Worm (Caenorhabditis elegans) whole organism, L2 larva: ENCODE results near the gene C27D6.1.

Experiments
- C34F6.9 ChIP-seq: fragments of 150-350 bp; optimal IDR thresholded peaks from 2 replicates; lab custom pipeline; 2014; ENCODE audit warnings: missing biosample characterization, missing genetic modification characterization
- F13H6.1 ChIP-seq: sonication (generic microtip); optimal IDR thresholded peaks from 2 replicates; lab custom pipeline; 2016; ENCODE audit warnings: missing genetic modification characterization, missing compliant biosample characterization
- R02D3.7 ChIP-seq: fragments of 150-350 bp; optimal IDR thresholded peaks from 2 replicates; lab custom pipeline; 2014; ENCODE audit warnings: missing biosample characterization, missing genetic modification characterization
- Y55F3AM.14 ChIP-seq: fragments of 200-800 bp; sonication (Bioruptor generic); optimal IDR thresholded peaks from 2 replicates; lab custom pipeline; 2018; ENCODE audit warnings: mild to moderate bottlenecking, missing genetic modification characterization, missing compliant biosample characterization
- ZK546.5 ChIP-seq: sonication (generic microtip); optimal IDR thresholded peaks from 2 replicates; lab custom pipeline; 2017; ENCODE audit warnings: missing biosample characterization, missing genetic modification characterization
- alr-1 ChIP-seq: fragments of 150-350 bp; optimal IDR thresholded peaks from 2 replicates; lab custom pipeline; 2014; ENCODE audit warnings: missing biosample characterization, missing genetic modification characterization
- aly-2 ChIP-seq: fragments of 150-350 bp; optimal IDR thresholded peaks from 2 replicates; lab custom pipeline; 2014; ENCODE audit warnings: missing biosample characterization, missing genetic modification characterization
- ama-1 ChIP-seq: fragments of 150-350 bp; optimal IDR thresholded peaks from 2 replicates; lab custom pipeline; 2018; ENCODE audit warnings: inconsistent platforms
- blmp-1 ChIP-seq: sonication (generic microtip); optimal IDR thresholded peaks from 2 replicates; lab custom pipeline; 2017; ENCODE audit warnings: missing genetic modification characterization, mild to moderate bottlenecking, missing compliant biosample characterization, antibody characterized with exemption, moderate library complexity; ENCODE audit not compliant: insufficient read depth
- ceh-16 ChIP-seq: fragments of 150-350 bp; optimal IDR thresholded peaks from 2 replicates; lab custom pipeline; 2014; ENCODE audit warnings: missing biosample characterization, missing genetic modification characterization
- ceh-82 ChIP-seq: fragments of 150-350 bp; optimal IDR thresholded peaks from 2 replicates; lab custom pipeline; 2014; ENCODE audit warnings: missing biosample characterization, missing genetic modification characterization
- crh-2 ChIP-seq: sonication (generic microtip); optimal IDR thresholded peaks from 2 replicates; lab custom pipeline; 2017; ENCODE audit warnings: missing biosample characterization, missing genetic modification characterization
- dmd-4 ChIP-seq: sonication (generic microtip); optimal IDR thresholded peaks from 2 replicates; lab custom pipeline; 2017; ENCODE audit warnings: missing biosample characterization, missing genetic modification characterization
- egl-27 ChIP-seq: sonication (generic microtip); optimal IDR thresholded peaks from 3 replicates; lab custom pipeline; 2017; ENCODE audit warnings: missing biosample characterization, missing genetic modification reagents, missing genetic modification characterization
- elt-1 ChIP-seq: fragments of 150-350 bp; optimal IDR thresholded peaks from 2 replicates; lab custom pipeline; 2014; ENCODE audit warnings: missing biosample characterization, missing genetic modification characterization
- elt-3 ChIP-seq: sonication (generic microtip); optimal IDR thresholded peaks from 2 replicates; lab custom pipeline; 2017; ENCODE audit warnings: missing biosample characterization, missing genetic modification characterization
- fos-1 ChIP-seq: fragments of 150-350 bp; optimal IDR thresholded peaks from 2 replicates; lab custom pipeline; 2014; ENCODE audit warnings: missing biosample characterization, missing genetic modification characterization
- gmeb-1 ChIP-seq: fragments of 150-350 bp; optimal IDR thresholded peaks from 2 replicates; lab custom pipeline; 2014; ENCODE audit warnings: missing biosample characterization, missing genetic modification characterization
- lin-11 ChIP-seq: fragments of 150-350 bp; sonication (generic microtip); optimal IDR thresholded peaks from 2 replicates; lab custom pipeline; 2014; ENCODE audit warnings: missing biosample characterization, missing genetic modification characterization, inconsistent platforms, mixed read lengths
- lin-13 ChIP-seq: fragments of 150-350 bp; optimal IDR thresholded peaks from 2 replicates; lab custom pipeline; 2014; ENCODE audit warnings: missing biosample characterization, missing genetic modification reagents, missing genetic modification characterization
- lin-39 ChIP-seq: fragments of 150-350 bp; optimal IDR thresholded peaks from 2 replicates; lab custom pipeline; 2014; ENCODE audit warnings: missing biosample characterization, missing genetic modification reagents, missing genetic modification characterization
- lsy-2 ChIP-seq, 2 experiments: fragments of 150-350 bp in 1 of 2; sonication (generic microtip) in 1 of 2; optimal IDR thresholded peaks; 2 replicates each; lab custom pipeline; 2014 to 2017; ENCODE audit warnings: missing biosample characterization in 2 of 2, missing genetic modification characterization in 2 of 2
- mab-5 ChIP-seq: fragments of 150-350 bp; optimal IDR thresholded peaks from 2 replicates; lab custom pipeline; 2014; ENCODE audit warnings: missing biosample characterization, missing genetic modification characterization
- mbf-1 ChIP-seq: sonication (generic microtip); optimal IDR thresholded peaks from 2 replicates; lab custom pipeline; 2017; ENCODE audit warnings: missing biosample characterization, missing genetic modification characterization
- mdl-1 ChIP-seq, 2 experiments: fragments of 150-350 bp in 1 of 2; sonication (generic microtip) in 1 of 2; optimal IDR thresholded peaks; 2 replicates each; lab custom pipeline; 2017; ENCODE audit warnings: missing biosample characterization in 2 of 2, missing genetic modification characterization in 2 of 2
- nhr-10 ChIP-seq: sonication (generic microtip); optimal IDR thresholded peaks from 2 replicates; lab custom pipeline; 2017; ENCODE audit warnings: missing biosample characterization, missing genetic modification characterization
- nhr-11 ChIP-seq: fragments of 150-350 bp; optimal IDR thresholded peaks from 2 replicates; lab custom pipeline; 2014; ENCODE audit warnings: missing biosample characterization, missing genetic modification characterization
- nhr-12 ChIP-seq: fragments of 150-350 bp; optimal IDR thresholded peaks from 2 replicates; lab custom pipeline; 2014; ENCODE audit warnings: missing biosample characterization, missing genetic modification characterization
- nhr-129 ChIP-seq: fragments of 150-350 bp; optimal IDR thresholded peaks from 2 replicates; lab custom pipeline; 2014; ENCODE audit warnings: missing biosample characterization, missing genetic modification characterization
- nhr-21 ChIP-seq: fragments of 150-350 bp; optimal IDR thresholded peaks from 2 replicates; lab custom pipeline; 2014; ENCODE audit warnings: missing biosample characterization, missing genetic modification characterization
- nhr-23 ChIP-seq: fragments of 150-350 bp; optimal IDR thresholded peaks from 2 replicates; lab custom pipeline; 2014; ENCODE audit warnings: missing biosample characterization, missing genetic modification reagents, missing genetic modification characterization
- nhr-237 ChIP-seq: fragments of 150-350 bp; optimal IDR thresholded peaks from 2 replicates; lab custom pipeline; 2014; ENCODE audit warnings: missing biosample characterization, missing genetic modification characterization
- nhr-25 ChIP-seq: fragments of 150-350 bp; sonication (generic microtip); optimal IDR thresholded peaks from 3 replicates; lab custom pipeline; 2014; ENCODE audit warnings: missing biosample characterization, missing genetic modification characterization
- nhr-6 ChIP-seq: fragments of 150-350 bp; optimal IDR thresholded peaks from 2 replicates; lab custom pipeline; 2014; ENCODE audit warnings: missing biosample characterization, missing genetic modification characterization
- nhr-77 ChIP-seq: fragments of 150-350 bp; optimal IDR thresholded peaks from 2 replicates; lab custom pipeline; 2014; ENCODE audit warnings: missing biosample characterization, missing genetic modification characterization
- peb-1 ChIP-seq: fragments of 150-350 bp; optimal IDR thresholded peaks from 2 replicates; lab custom pipeline; 2014; ENCODE audit warnings: missing biosample characterization, missing genetic modification characterization
- sem-4 ChIP-seq: fragments of 150-350 bp; optimal IDR thresholded peaks from 2 replicates; lab custom pipeline; 2014; ENCODE audit warnings: missing biosample characterization, missing genetic modification reagents, missing genetic modification characterization
- skn-1 ChIP-seq: sonication (generic microtip); optimal IDR thresholded peaks from 2 replicates; lab custom pipeline; 2017; ENCODE audit warnings: missing biosample characterization, missing genetic modification characterization
- sma-3 ChIP-seq: sonication (generic microtip); optimal IDR thresholded peaks from 2 replicates; lab custom pipeline; 2016; ENCODE audit warnings: missing genetic modification reagents, missing genetic modification characterization, missing compliant biosample characterization
- sma-9 ChIP-seq, 2 experiments: fragments of 150-350 bp in 1 of 2; sonication (generic microtip) in 1 of 2; optimal IDR thresholded peaks; 2 replicates each; lab custom pipeline; 2014 to 2016; ENCODE audit warnings: missing genetic modification characterization in 2 of 2, mild to moderate bottlenecking in 1 of 2, missing biosample characterization in 1 of 2, missing compliant biosample characterization in 1 of 2, missing genetic modification reagents in 1 of 2, moderate library complexity in 1 of 2
- snpc-4 ChIP-seq: fragments of 150-350 bp; optimal IDR thresholded peaks from 2 replicates; lab custom pipeline; 2014; ENCODE audit warnings: missing biosample characterization, missing genetic modification characterization
- unc-39 ChIP-seq: fragments of 150-350 bp; optimal IDR thresholded peaks from 2 replicates; lab custom pipeline; 2014; ENCODE audit warnings: missing biosample characterization, missing genetic modification characterization
- unc-55 ChIP-seq: fragments of 150-350 bp; sonication (generic microtip); optimal IDR thresholded peaks from 3 replicates; lab custom pipeline; 2014; ENCODE audit warnings: missing biosample characterization, missing genetic modification reagents, missing genetic modification characterization
- unc-62 ChIP-seq: fragments of 150-350 bp; optimal IDR thresholded peaks from 2 replicates; lab custom pipeline; 2014; ENCODE audit warnings: missing biosample characterization, missing genetic modification reagents, missing genetic modification characterization
- zag-1 ChIP-seq: fragments of 150-350 bp; optimal IDR thresholded peaks from 2 replicates; lab custom pipeline; 2014; ENCODE audit warnings: missing biosample characterization, missing genetic modification characterization
- ztf-1 ChIP-seq: fragments of 200-800 bp; sonication (Bioruptor generic); conservative IDR thresholded peaks from 2 replicates; pipeline ENCODE4 v1.3.6; 2022; ENCODE audit warnings: missing genetic modification characterization, missing compliant biosample characterization
- ztf-11 ChIP-seq: sonication (generic microtip); optimal IDR thresholded peaks from 2 replicates; lab custom pipeline; 2017; ENCODE audit warnings: missing biosample characterization, missing genetic modification characterization
- ztf-4 ChIP-seq: fragments of 150-350 bp; optimal IDR thresholded peaks from 2 replicates; lab custom pipeline; 2014; ENCODE audit warnings: missing biosample characterization, missing genetic modification characterization

The C27D6.1 gene

ce11 chrII:5201922-5202562 is 29.5 kb downstream of the C27D6.1 start:
- TF ChIP-seq ceh-82 (tag; lab: Kevin White, UChicago) (no peak), nhr-77 (tag; lab: Kevin White, UChicago) (no peak), blmp-1 (no peak), lin-11 (tag; lab: Kevin White, UChicago) (no peak), skn-1 (tag; lab: Kevin White, UChicago) (peak; percentile 17), lin-39 (tag; lab: Kevin White, UChicago) (no peak), ama-1 (lab: Kevin White, UChicago) (no peak), C34F6.9 (tag; lab: Kevin White, UChicago) (no peak), alr-1 (tag; lab: Kevin White, UChicago) (no peak), elt-1 (tag; lab: Kevin White, UChicago) (no peak), ztf-11 (tag; lab: Kevin White, UChicago) (no peak), fos-1 (tag; lab: Kevin White, UChicago) (peak; percentile 81), nhr-10 (tag; lab: Kevin White, UChicago) (no peak), ceh-16 (no peak), nhr-129 (tag; lab: Kevin White, UChicago) (peak; percentile 15), sma-9 (GFP tag; optimal IDR thresholded peaks at IDR 0.05; lab: Kevin White, UChicago) (peak; percentile 32), sma-9 (tag; optimal IDR thresholded peaks at IDR 0.05; lab: Kevin White, UChicago) (no peak), F13H6.1 (tag; lab: Kevin White, UChicago) (peak; percentile 59), mab-5 (tag; lab: Kevin White, UChicago) (no peak), mbf-1 (tag; lab: Kevin White, UChicago) (no peak), aly-2 (tag; lab: Kevin White, UChicago) (no peak), sem-4 (tag; lab: Kevin White, UChicago) (no peak), ztf-4 (tag; lab: Kevin White, UChicago) (no peak), egl-27 (tag; lab: Kevin White, UChicago) (no peak), unc-55 (GFP tag; lab: Kevin White, UChicago) (no peak), mdl-1 (tag; optimal IDR thresholded peaks at IDR 0.05; lab: Kevin White, UChicago) (peak in 1 of 2 experiments; percentile 38), lin-13 (GFP tag; lab: Kevin White, UChicago) (no peak), nhr-237 (no peak), Y55F3AM.14 (GFP tag; lab: Kevin White, UChicago) (no peak), nhr-6 (no peak), peb-1 (tag; lab: Kevin White, UChicago) (no peak), zag-1 (tag; lab: Kevin White, UChicago) (no peak), snpc-4 (tag; lab: Kevin White, UChicago) (peak; percentile 19), nhr-21 (no peak), lsy-2 (tag; optimal IDR thresholded peaks at IDR 0.05; lab: Kevin White, UChicago) (peak in 1 of 2 experiments; percentile 6), unc-62 (GFP tag; lab: Kevin White, UChicago) (no peak), nhr-25 (tag; lab: Kevin White, UChicago) (no peak), ztf-1 (no peak), nhr-23 (tag; lab: Kevin White, UChicago) (no peak), elt-3 (no peak), unc-39 (no peak), nhr-11 (tag; lab: Kevin White, UChicago) (no peak), sma-3 (GFP tag; lab: Kevin White, UChicago) (peak; percentile 47), ZK546.5 (tag; lab: Kevin White, UChicago) (no peak), gmeb-1 (tag; lab: Kevin White, UChicago) (peak; percentile 58), dmd-4 (tag; lab: Kevin White, UChicago) (no peak), R02D3.7 (tag; lab: Kevin White, UChicago) (no peak), crh-2 (tag; lab: Kevin White, UChicago) (no peak), nhr-12 (tag; lab: Kevin White, UChicago) (no peak)
